Worm (Caenorhabditis elegans) whole organism, L3 larva: ENCODE measurements around the gene M04B2.6.
A peak's percentile ranks its signal among the peaks of the same experiment; 100 is the strongest.

Experiments
- R02D3.7 ChIP-seq: fragments of 150-350 bp; optimal IDR thresholded peaks from 2 replicates; lab custom pipeline; 2014; ENCODE audit warnings: missing biosample characterization, missing genetic modification characterization
- ZK546.5 ChIP-seq: sonication (generic microtip); optimal IDR thresholded peaks from 2 replicates; lab custom pipeline; 2017; ENCODE audit warnings: missing biosample characterization, missing genetic modification characterization
- aly-2 ChIP-seq: fragments of 150-350 bp; optimal IDR thresholded peaks from 2 replicates; lab custom pipeline; 2014; ENCODE audit warnings: missing biosample characterization, missing genetic modification characterization
- ama-1 ChIP-seq: fragments of 150-350 bp; optimal IDR thresholded peaks from 2 replicates; lab custom pipeline; 2018
- ceh-16 ChIP-seq: sonication (generic microtip); optimal IDR thresholded peaks from 2 replicates; lab custom pipeline; 2017; ENCODE audit warnings: missing biosample characterization, missing genetic modification characterization
- ceh-28 ChIP-seq: fragments of 150-350 bp; optimal IDR thresholded peaks from 2 replicates; lab custom pipeline; 2014; ENCODE audit warnings: missing biosample characterization, missing genetic modification reagents, missing genetic modification characterization
- ceh-82 ChIP-seq: fragments of 150-350 bp; optimal IDR thresholded peaks from 2 replicates; lab custom pipeline; 2014; ENCODE audit warnings: missing biosample characterization, missing genetic modification characterization
- ceh-9 ChIP-seq: sonication (generic microtip); optimal IDR thresholded peaks from 2 replicates; lab custom pipeline; 2018; ENCODE audit warnings: missing biosample characterization, missing genetic modification characterization
- daf-12 ChIP-seq: fragments of 150-350 bp; optimal IDR thresholded peaks from 2 replicates; lab custom pipeline; 2014; ENCODE audit warnings: missing biosample characterization, missing genetic modification reagents, missing genetic modification characterization
- egl-27 ChIP-seq: sonication (generic microtip); optimal IDR thresholded peaks from 4 replicates; lab custom pipeline; 2017; ENCODE audit warnings: missing biosample characterization, missing genetic modification reagents, missing genetic modification characterization
- egl-5 ChIP-seq: fragments of 150-350 bp; optimal IDR thresholded peaks from 2 replicates; lab custom pipeline; 2017; ENCODE audit warnings: missing biosample characterization, missing genetic modification reagents, missing genetic modification characterization, inconsistent platforms
- elt-1 ChIP-seq: fragments of 150-350 bp; optimal IDR thresholded peaks from 2 replicates; lab custom pipeline; 2014; ENCODE audit warnings: missing biosample characterization, missing genetic modification characterization
- elt-2 ChIP-seq: sonication (generic microtip); optimal IDR thresholded peaks from 2 replicates; lab custom pipeline; 2016; ENCODE audit warnings: missing genetic modification reagents, mild to moderate bottlenecking, missing genetic modification characterization, missing compliant biosample characterization
- elt-3 ChIP-seq, 3 experiments: fragments of 150-350 bp in 1 of 3; sonication (generic microtip) in 2 of 3; optimal IDR thresholded peaks; 2 replicates in 2 of 3; 4 replicates in 1 of 3; lab custom pipeline; 2014 to 2017; ENCODE audit warnings: missing biosample characterization in 3 of 3, missing genetic modification characterization in 3 of 3
- eor-1 ChIP-seq, 2 experiments: fragments of 150-350 bp; optimal IDR thresholded peaks; 2 replicates each; lab custom pipeline; 2014 to 2018; ENCODE audit warnings: missing biosample characterization in 2 of 2, missing genetic modification characterization in 2 of 2
- fkh-10 ChIP-seq: sonication (generic microtip); optimal IDR thresholded peaks from 2 replicates; lab custom pipeline; 2017; ENCODE audit warnings: missing biosample characterization, missing genetic modification reagents, missing genetic modification characterization
- fkh-2 ChIP-seq: fragments of 150-350 bp; optimal IDR thresholded peaks from 2 replicates; lab custom pipeline; 2014; ENCODE audit warnings: missing biosample characterization, missing genetic modification reagents, missing genetic modification characterization
- fos-1 ChIP-seq: fragments of 150-350 bp; optimal IDR thresholded peaks from 2 replicates; lab custom pipeline; 2014; ENCODE audit warnings: missing biosample characterization, missing genetic modification characterization
- hmg-11 ChIP-seq: sonication (generic microtip); optimal IDR thresholded peaks from 2 replicates; lab custom pipeline; 2016; ENCODE audit warnings: missing genetic modification characterization, missing compliant biosample characterization
- jun-1 ChIP-seq: fragments of 150-350 bp; optimal IDR thresholded peaks from 2 replicates; lab custom pipeline; 2014; ENCODE audit warnings: missing biosample characterization, missing genetic modification reagents, missing genetic modification characterization
- lin-15B ChIP-seq: fragments of 150-350 bp; optimal IDR thresholded peaks from 2 replicates; lab custom pipeline; 2014; ENCODE audit warnings: missing biosample characterization, missing genetic modification characterization
- lin-39 ChIP-seq: fragments of 150-350 bp; optimal IDR thresholded peaks from 2 replicates; lab custom pipeline; 2018; ENCODE audit warnings: missing biosample characterization, missing genetic modification reagents, missing genetic modification characterization
- lsy-12 ChIP-seq: sonication (generic microtip); optimal IDR thresholded peaks from 2 replicates; lab custom pipeline; 2016; ENCODE audit warnings: mild to moderate bottlenecking, missing genetic modification characterization, missing compliant biosample characterization
- mdl-1 ChIP-seq: fragments of 150-350 bp; optimal IDR thresholded peaks from 2 replicates; lab custom pipeline; 2014; ENCODE audit warnings: missing biosample characterization, missing genetic modification characterization
- nfya-1 ChIP-seq: sonication (generic microtip); optimal IDR thresholded peaks from 2 replicates; lab custom pipeline; 2017; ENCODE audit warnings: missing genetic modification characterization, mild to moderate bottlenecking, missing compliant biosample characterization, antibody characterized with exemption, moderate library complexity; ENCODE audit not compliant: insufficient read depth
- nhr-11 ChIP-seq: fragments of 150-350 bp; optimal IDR thresholded peaks from 2 replicates; lab custom pipeline; 2014; ENCODE audit warnings: missing biosample characterization, missing genetic modification characterization
- nhr-12 ChIP-seq: fragments of 150-350 bp; optimal IDR thresholded peaks from 2 replicates; lab custom pipeline; 2014; ENCODE audit warnings: missing biosample characterization, missing genetic modification characterization
- nhr-23 ChIP-seq: fragments of 150-350 bp; optimal IDR thresholded peaks from 2 replicates; lab custom pipeline; 2014; ENCODE audit warnings: missing biosample characterization, missing genetic modification reagents, missing genetic modification characterization
- nhr-237 ChIP-seq: fragments of 150-350 bp; optimal IDR thresholded peaks from 2 replicates; lab custom pipeline; 2014; ENCODE audit warnings: missing biosample characterization, missing genetic modification characterization
- nhr-25 ChIP-seq: sonication (generic microtip); optimal IDR thresholded peaks from 2 replicates; lab custom pipeline; 2017; ENCODE audit warnings: missing biosample characterization, missing genetic modification characterization
- nhr-28 ChIP-seq: fragments of 150-350 bp; optimal IDR thresholded peaks from 2 replicates; lab custom pipeline; 2014; ENCODE audit warnings: missing biosample characterization, missing genetic modification characterization
- nhr-43 ChIP-seq: sonication (generic microtip); optimal IDR thresholded peaks from 2 replicates; lab custom pipeline; 2016; ENCODE audit warnings: mild to moderate bottlenecking, missing genetic modification characterization, missing compliant biosample characterization; ENCODE audit not compliant: poor library complexity, severe bottlenecking
- nhr-67 ChIP-seq: fragments of 150-350 bp; optimal IDR thresholded peaks from 2 replicates; lab custom pipeline; 2014; ENCODE audit warnings: missing biosample characterization, missing genetic modification characterization
- nhr-76 ChIP-seq: fragments of 150-350 bp; sonication (generic microtip); optimal IDR thresholded peaks from 5 replicates; lab custom pipeline; 2014; ENCODE audit warnings: missing biosample characterization, missing genetic modification characterization
- nhr-77 ChIP-seq: fragments of 150-350 bp; optimal IDR thresholded peaks from 2 replicates; lab custom pipeline; 2014; ENCODE audit warnings: missing biosample characterization, missing genetic modification characterization
- pha-4 ChIP-seq: fragments of 150-350 bp; optimal IDR thresholded peaks from 2 replicates; lab custom pipeline; 2014; ENCODE audit warnings: missing biosample characterization, missing genetic modification reagents, missing genetic modification characterization
- pqm-1 ChIP-seq: fragments of 150-350 bp; optimal IDR thresholded peaks from 2 replicates; lab custom pipeline; 2017; ENCODE audit warnings: missing biosample characterization, missing genetic modification characterization, inconsistent platforms
- sea-2 ChIP-seq: fragments of 150-350 bp; sonication (generic microtip); optimal IDR thresholded peaks from 4 replicates; lab custom pipeline; 2014; ENCODE audit warnings: missing biosample characterization, missing genetic modification reagents, missing genetic modification characterization
- skn-1 ChIP-seq: fragments of 150-350 bp; optimal IDR thresholded peaks from 2 replicates; lab custom pipeline; 2014; ENCODE audit warnings: missing biosample characterization, missing genetic modification characterization
- snpc-4 ChIP-seq: fragments of 150-350 bp; optimal IDR thresholded peaks from 2 replicates; lab custom pipeline; 2014; ENCODE audit warnings: missing biosample characterization, missing genetic modification characterization
- tbx-2 ChIP-seq: sonication (generic microtip); optimal IDR thresholded peaks from 2 replicates; lab custom pipeline; 2016; ENCODE audit warnings: mild to moderate bottlenecking, missing genetic modification characterization, missing compliant biosample characterization
- unc-39 ChIP-seq: sonication (generic microtip); optimal IDR thresholded peaks from 4 replicates; lab custom pipeline; 2017; ENCODE audit warnings: missing biosample characterization, missing genetic modification characterization
- unc-62 ChIP-seq: fragments of 150-350 bp; sonication (generic microtip); optimal IDR thresholded peaks from 4 replicates; lab custom pipeline; 2014; ENCODE audit warnings: missing biosample characterization, missing genetic modification reagents, missing genetic modification characterization
- zag-1 ChIP-seq: fragments of 150-350 bp; optimal IDR thresholded peaks from 2 replicates; lab custom pipeline; 2014; ENCODE audit warnings: missing biosample characterization, missing genetic modification characterization
- ztf-11 ChIP-seq: fragments of 150-350 bp; optimal IDR thresholded peaks from 2 replicates; lab custom pipeline; 2014; ENCODE audit warnings: missing biosample characterization, missing genetic modification characterization
- ztf-4 ChIP-seq: fragments of 150-350 bp; optimal IDR thresholded peaks from 2 replicates; lab custom pipeline; 2014; ENCODE audit warnings: missing biosample characterization, missing genetic modification characterization

M04B2.6 gene

ce11 chrIV:11492345-11492744, 18.2 kb downstream of the M04B2.6 start:
- TF ChIP-seq elt-2 (tag; lab: Kevin White, UChicago) (peak; percentile 6), nfya-1 (no peak), aly-2 (tag; lab: Kevin White, UChicago) (no peak), skn-1 (tag; lab: Kevin White, UChicago) (no peak), elt-3 (tag; optimal IDR thresholded peaks at IDR 0.05; lab: Kevin White, UChicago) (no peak), fkh-2 (tag; lab: Kevin White, UChicago) (no peak)

- TF ChIP-seq zag-1 (tag; lab: Kevin White, UChicago), result no peak
- TF ChIP-seq lsy-12 (tag; lab: Kevin White, UChicago), result peak; percentile 20
- TF ChIP-seq ceh-9 (tag; lab: Kevin White, UChicago), result no peak
- TF ChIP-seq elt-1 (tag; lab: Kevin White, UChicago), result peak; percentile 24
- no peak for TF ChIP-seq R02D3.7 (tag; lab: Kevin White, UChicago)
- TF ChIP-seq ztf-11 (tag; lab: Kevin White, UChicago), result no peak
- TF ChIP-seq nfya-1, result peak; percentile 1
- TF ChIP-seq nhr-25 (tag; lab: Kevin White, UChicago), result peak; percentile 57
- peak; percentile 2 for TF ChIP-seq hmg-11 (tag; lab: Kevin White, UChicago)
- no peak for TF ChIP-seq nhr-237
- peak; percentile 52 for TF ChIP-seq nhr-23 (tag; lab: Kevin White, UChicago)
- no peak for TF ChIP-seq ceh-82 (tag; lab: Kevin White, UChicago)
- TF ChIP-seq lin-39 (tag; lab: Kevin White, UChicago), result no peak
- TF ChIP-seq nhr-43 (tag; lab: Kevin White, UChicago), result peak; percentile 71
Observed at ce11 chrIV:11491422-11491821, 19.1 kb downstream of the M04B2.6 start.

ce11 chrIV:11489610-11490339, 20.8 kb downstream of the M04B2.6 start:
- TF ChIP-seq fos-1 (tag; lab: Kevin White, UChicago) (no peak), elt-1 (tag; lab: Kevin White, UChicago) (peak; percentile 44), lsy-12 (tag; lab: Kevin White, UChicago) (no peak), nhr-23 (tag; lab: Kevin White, UChicago) (peak; percentile 54), daf-12 (tag; lab: Kevin White, UChicago) (no peak), nhr-237 (no peak), fkh-10 (GFP tag; lab: Kevin White, UChicago) (no peak), nhr-28 (tag; lab: Kevin White, UChicago) (no peak), elt-2 (tag; lab: Kevin White, UChicago) (no peak), sea-2 (no peak), unc-39 (tag; lab: Kevin White, UChicago) (no peak), egl-5 (tag; lab: Kevin White, UChicago) (no peak), nhr-67 (no peak), tbx-2 (tag; lab: Kevin White, UChicago) (peak; percentile 14), ZK546.5 (tag; lab: Kevin White, UChicago) (no peak), nhr-76 (tag; lab: Kevin White, UChicago) (no peak), skn-1 (tag; lab: Kevin White, UChicago) (no peak), nhr-25 (tag; lab: Kevin White, UChicago) (peak; percentile 96), snpc-4 (no peak), nhr-77 (tag; lab: Kevin White, UChicago) (no peak), nhr-43 (tag; lab: Kevin White, UChicago) (peak; percentile 54), nhr-12 (tag; lab: Kevin White, UChicago) (no peak), ama-1 (no peak), lin-15B (tag; lab: Kevin White, UChicago) (no peak), eor-1 (tag; optimal IDR thresholded peaks at IDR 0.05; lab: Kevin White, UChicago) (no peak), hmg-11 (tag; lab: Kevin White, UChicago) (no peak), zag-1 (tag; lab: Kevin White, UChicago) (no peak), egl-27 (no peak), nhr-11 (tag; lab: Kevin White, UChicago) (no peak), ztf-4 (no peak), fkh-2 (tag; lab: Kevin White, UChicago) (no peak), ceh-82 (tag; lab: Kevin White, UChicago) (no peak), lin-39 (tag; lab: Kevin White, UChicago) (no peak), jun-1 (tag; lab: Kevin White, UChicago) (no peak), elt-3 (tag; optimal IDR thresholded peaks at IDR 0.05; lab: Kevin White, UChicago) (no peak), R02D3.7 (tag; lab: Kevin White, UChicago) (peak; percentile 26), pha-4 (tag; lab: Kevin White, UChicago) (no peak), mdl-1 (tag; lab: Kevin White, UChicago) (no peak), aly-2 (tag; lab: Kevin White, UChicago) (no peak), ztf-11 (tag; lab: Kevin White, UChicago) (no peak), pqm-1 (no peak), ceh-9 (tag; lab: Kevin White, UChicago) (no peak), nfya-1 (peak; percentile 32), ceh-16 (no peak), ceh-28 (tag; lab: Kevin White, UChicago) (no peak), unc-62 (no peak)
